Fruit fly (Drosophila melanogaster): Measurements from ENCODE around the gene CG31248.

The CG31248 gene

DNA sequence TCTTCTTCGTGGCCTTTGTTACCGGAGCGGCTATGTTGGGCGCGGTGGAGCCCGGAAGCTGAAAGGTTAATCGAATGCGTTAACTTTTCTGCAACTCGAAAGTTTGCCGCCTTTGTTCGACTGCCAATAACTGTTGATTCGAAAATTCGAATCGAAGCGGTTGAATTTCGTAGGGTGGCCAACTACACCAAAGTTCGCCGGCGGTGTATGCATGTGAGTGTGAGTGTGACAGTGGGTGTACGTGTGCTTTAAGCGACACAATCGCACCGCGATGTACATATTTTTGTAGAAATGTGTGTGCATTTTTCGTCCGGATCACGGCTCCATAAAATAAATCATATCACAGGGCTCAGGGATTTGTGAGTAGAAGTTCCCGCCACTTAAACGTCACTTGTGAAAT lies 43.7 kb upstream of the CG31248 start (continued):
- TF ChIP-seq dmrt11E (tag; optimal IDR thresholded peaks at IDR 0.05): no peak
- TF ChIP-seq pzg (GFP tag; optimal IDR thresholded peaks at IDR 0.05): peak; percentile 39
- TF ChIP-seq lov (optimal IDR thresholded peaks at IDR 0.05): no peak
- TF ChIP-seq lov (GFP tag; IDR thresholded peaks at IDR 0.05): no peak
- peak; percentile 41; the same call in 1 of the 2 replicates for TF ChIP-seq CG32767 (GFP tag; IDR thresholded peaks at IDR 0.05)
- peak; percentile 84 for TF ChIP-seq E2f2 (GFP tag; IDR thresholded peaks at IDR 0.05)
- no peak for TF ChIP-seq CG11398 (GFP tag; optimal IDR thresholded peaks at IDR 0.05)
- TF ChIP-seq CG6813 (GFP tag; optimal IDR thresholded peaks at IDR 0.05): no peak
- no peak for TF ChIP-seq CG14050 (GFP tag; IDR thresholded peaks at IDR 0.05)
- 0 out of 2 replicates have a peak, but pooled peaks have one; percentile 22 for TF ChIP-seq sob (GFP tag; IDR thresholded peaks at IDR 0.05)
- 0 out of 2 replicates have a peak, but pooled peaks have one; percentile 14 for TF ChIP-seq ara (GFP tag; IDR thresholded peaks at IDR 0.05)
- TF ChIP-seq Hsf (GFP tag; optimal IDR thresholded peaks at IDR 0.05): no peak
- TF ChIP-seq her (GFP tag; optimal IDR thresholded peaks at IDR 0.05): no peak
- TF ChIP-seq ab (GFP tag; optimal IDR thresholded peaks at IDR 0.05): no peak
- TF ChIP-seq gem (tag; optimal IDR thresholded peaks at IDR 0.05): no peak
- TF ChIP-seq slp2 (GFP tag; optimal IDR thresholded peaks at IDR 0.05): no peak
- peak; percentile 24 for TF ChIP-seq CG4617 (GFP tag; optimal IDR thresholded peaks at IDR 0.05; ENCODE audit: borderline replicate concordance)
- TF ChIP-seq H2.0 (GFP tag; IDR thresholded peaks at IDR 0.05): no peak
- no peak for TF ChIP-seq CG10366 (GFP tag; IDR thresholded peaks at IDR 0.05)
- no peak for TF ChIP-seq sima (GFP tag; optimal IDR thresholded peaks at IDR 0.05)
- no peak for TF ChIP-seq CG8089 (GFP tag; optimal IDR thresholded peaks at IDR 0.05)
- no peak for TF ChIP-seq tio (GFP tag; optimal IDR thresholded peaks at IDR 0.05)
- TF ChIP-seq CG3995 (GFP tag; optimal IDR thresholded peaks at IDR 0.05): peak; percentile 67
- TF ChIP-seq ranshi (GFP tag; IDR thresholded peaks at IDR 0.05): peak; percentile 39; the same call in 1 of the 2 replicates
- no peak for TF ChIP-seq CG2678 (tag; optimal IDR thresholded peaks at IDR 0.05)
- TF ChIP-seq gce (GFP tag; IDR thresholded peaks at IDR 0.05): no peak
- no peak for TF ChIP-seq crc (GFP tag; optimal IDR thresholded peaks at IDR 0.05)
- TF ChIP-seq Lhr (GFP tag; optimal IDR thresholded peaks at IDR 0.05): no peak
- TF ChIP-seq Dp (GFP tag; optimal IDR thresholded peaks at IDR 0.05): peak; percentile 78
- no peak for TF ChIP-seq oc (tag; optimal IDR thresholded peaks at IDR 0.05)
- no peak for TF ChIP-seq CG10147 (GFP tag; optimal IDR thresholded peaks at IDR 0.05)
- no peak for TF ChIP-seq CG12104 (GFP tag; optimal IDR thresholded peaks at IDR 0.05)
- TF ChIP-seq mirr (GFP tag; optimal IDR thresholded peaks at IDR 0.05): peak; percentile 4
- TF ChIP-seq nom (GFP tag; optimal IDR thresholded peaks at IDR 0.05): peak; percentile 34
- TF ChIP-seq CG12659 (GFP tag; optimal IDR thresholded peaks at IDR 0.05): peak; percentile 8
- TF ChIP-seq stwl (tag; optimal IDR thresholded peaks at IDR 0.05): no peak
- TF ChIP-seq CG13287 (GFP tag; IDR thresholded peaks at IDR 0.05; ENCODE audit: partially characterized antibody): peak; percentile 22; the same call in 1 of the 2 replicates
- TF ChIP-seq CG11696 (GFP tag; IDR thresholded peaks at IDR 0.05): no peak
- TF ChIP-seq Gug (GFP tag; IDR thresholded peaks at IDR 0.05): no peak
- no peak for TF ChIP-seq CG12219 (GFP tag; optimal IDR thresholded peaks at IDR 0.05)
- peak; percentile 4 for TF ChIP-seq YL-1 (GFP tag; optimal IDR thresholded peaks at IDR 0.05)
- 0 out of 2 replicates have a peak, but pooled peaks have one; percentile 35 for TF ChIP-seq CG3847 (GFP tag; IDR thresholded peaks at IDR 0.05)
- no peak for TF ChIP-seq luna (GFP tag; optimal IDR thresholded peaks at IDR 0.05)
- TF ChIP-seq CG6272 (GFP tag; IDR thresholded peaks at IDR 0.05): no peak
- TF ChIP-seq HHEX (GFP tag; optimal IDR thresholded peaks at IDR 0.05): no peak
- TF ChIP-seq CG2120 (GFP tag; optimal IDR thresholded peaks at IDR 0.05): no peak
- no peak for TF ChIP-seq Sox102F (GFP tag; optimal IDR thresholded peaks at IDR 0.05)
- TF ChIP-seq sug (tag; optimal IDR thresholded peaks at IDR 0.05): peak; percentile 10
- 0 out of 2 replicates have a peak, but pooled peaks have one; percentile 33 for TF ChIP-seq Rfx (GFP tag; IDR thresholded peaks at IDR 0.05)
- TF ChIP-seq sr (GFP tag; IDR thresholded peaks at IDR 0.05): peak; percentile 74
- no peak for TF ChIP-seq Bgb (GFP tag; IDR thresholded peaks at IDR 0.05; ENCODE audit: partially characterized antibody)

Data from whole organism, embryonic.